Fruit fly (Drosophila melanogaster) Kc167 (cell line): ENCODE data around the gene dop.

Source experiments
- Myc ChIP-seq: fragments of >200 bp; optimal IDR thresholded peaks from 2 replicates; lab custom pipeline; 2017; ENCODE audit warnings: missing external identifiers
- Sin3A ChIP-seq: fragments of >200 bp; optimal IDR thresholded peaks from 2 replicates; lab custom pipeline; 2018; ENCODE audit warnings: missing external identifiers
- h ChIP-seq: fragments of >200 bp; optimal IDR thresholded peaks from 3 replicates; lab custom pipeline; 2018; ENCODE audit warnings: missing external identifiers
- insv ChIP-seq: fragments of >200 bp; optimal IDR thresholded peaks from 3 replicates; lab custom pipeline; 2018; ENCODE audit warnings: missing external identifiers
- psq ChIP-seq: fragments of >200 bp; optimal IDR thresholded peaks from 2 replicates; lab custom pipeline; 2017; ENCODE audit warnings: missing external identifiers
- ttk ChIP-seq: sonication (Bioruptor generic); optimal IDR thresholded peaks from 2 replicates; lab custom pipeline; 2017; ENCODE audit warnings: missing external identifiers

DNA sequence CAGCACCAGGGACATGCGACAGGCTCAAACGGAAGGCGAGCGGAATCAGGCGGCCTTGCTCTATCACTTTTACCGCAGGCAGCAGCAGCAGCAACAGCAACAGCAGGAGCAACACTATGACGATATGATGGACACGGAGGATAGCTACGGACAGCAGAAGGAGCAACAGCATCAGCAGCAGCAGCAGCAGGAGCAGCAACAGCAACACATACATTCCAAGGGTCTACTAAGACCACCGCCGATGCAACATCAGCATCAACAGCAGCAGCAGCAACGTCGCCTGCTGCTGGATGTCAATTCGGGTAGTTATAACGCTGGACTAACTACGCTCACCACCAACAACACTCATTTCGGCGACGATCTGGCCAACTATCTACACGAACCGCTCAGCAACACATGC is 39.2 kb downstream of the dop start:
- TF ChIP-seq psq, result no peak
- no peak for TF ChIP-seq h (lab: Kevin White, UChicago)
- TF ChIP-seq ttk (lab: Kevin White, UChicago), result no peak
- no peak for TF ChIP-seq insv (lab: Kevin White, UChicago)
- TF ChIP-seq Sin3A (lab: Kevin White, UChicago), result no peak
- no peak for TF ChIP-seq Myc
